Fruit fly (Drosophila melanogaster): ENCODE data around the gene CG14628.

- TF ChIP-seq CG8159 (tag; optimal IDR thresholded peaks at IDR 0.05) (no peak), Pif1B (GFP tag; optimal IDR thresholded peaks at IDR 0.05) (no peak), Ets98B (GFP tag; IDR thresholded peaks at IDR 0.05) (no peak), rn (GFP tag; IDR thresholded peaks at IDR 0.05) (no peak), CG15710 (tag; optimal IDR thresholded peaks at IDR 0.05) (peak; percentile 28), Snoo (tag; optimal IDR thresholded peaks at IDR 0.05) (no peak), CG9948 (tag; optimal IDR thresholded peaks at IDR 0.05) (no peak)
Measured at dm6 chrX:1103833-1104232, 41.6 kb upstream of the CG14628 start.
